Worm (Caenorhabditis elegans) whole organism, late embryonic: ENCODE measurements around the gene srlf-15.

Source experiments
- C08G9.2 ChIP-seq: sonication (generic microtip); optimal IDR thresholded peaks from 2 replicates; lab custom pipeline; 2016; ENCODE audit warnings: mild to moderate bottlenecking, missing genetic modification characterization, moderate library complexity, missing compliant biosample characterization
- F13H6.1 ChIP-seq: sonication (generic microtip); optimal IDR thresholded peaks from 2 replicates; lab custom pipeline; 2016; ENCODE audit warnings: missing genetic modification characterization, missing compliant biosample characterization
- K02D7.2 ChIP-seq: sonication (generic microtip); optimal IDR thresholded peaks from 2 replicates; lab custom pipeline; 2017; ENCODE audit warnings: mild to moderate bottlenecking, missing genetic modification characterization, missing compliant biosample characterization
- K09A11.1 ChIP-seq: sonication (generic microtip); optimal IDR thresholded peaks from 2 replicates; lab custom pipeline; 2017; ENCODE audit warnings: antibody characterized with exemption, mild to moderate bottlenecking, missing genetic modification characterization, missing compliant biosample characterization; ENCODE audit not compliant: insufficient read depth
- Y22D7AL.16 ChIP-seq: sonication (generic microtip); optimal IDR thresholded peaks from 2 replicates; lab custom pipeline; 2016; ENCODE audit warnings: missing genetic modification characterization, missing compliant biosample characterization
- ahr-1 ChIP-seq: sonication (generic microtip); optimal IDR thresholded peaks from 2 replicates; lab custom pipeline; 2016; ENCODE audit warnings: missing genetic modification characterization, missing compliant biosample characterization
- ceh-14 ChIP-seq: sonication (generic microtip); optimal IDR thresholded peaks from 2 replicates; lab custom pipeline; 2016; ENCODE audit warnings: missing genotype, missing genetic modification characterization, missing compliant biosample characterization
- ceh-18 ChIP-seq: sonication (generic microtip); optimal IDR thresholded peaks from 2 replicates; lab custom pipeline; 2016; ENCODE audit warnings: missing genetic modification characterization, missing compliant biosample characterization
- ceh-31 ChIP-seq: sonication (generic microtip); optimal IDR thresholded peaks from 2 replicates; lab custom pipeline; 2016; ENCODE audit warnings: missing genetic modification characterization, missing compliant biosample characterization
- ceh-34 ChIP-seq: sonication (generic microtip); optimal IDR thresholded peaks from 2 replicates; lab custom pipeline; 2016; ENCODE audit warnings: mild to moderate bottlenecking, missing genetic modification characterization, missing compliant biosample characterization
- ceh-45 ChIP-seq: fragments of 200-800 bp; sonication (Bioruptor generic); IDR thresholded peaks from 2 replicates; pipeline ENCODE4 v1.3.6; 2022; ENCODE audit warnings: missing genetic modification reagents, missing genetic modification characterization, missing compliant biosample characterization
- ceh-48 ChIP-seq: sonication (generic microtip); optimal IDR thresholded peaks from 2 replicates; lab custom pipeline; 2016; ENCODE audit warnings: missing genetic modification characterization, inconsistent platforms, missing compliant biosample characterization
- ceh-6 ChIP-seq: fragments of 200-800 bp; sonication (Bioruptor generic); optimal IDR thresholded peaks from 2 replicates; lab custom pipeline; 2018; ENCODE audit warnings: mild to moderate bottlenecking, missing genetic modification characterization, missing compliant biosample characterization
- ceh-9 ChIP-seq: sonication (generic microtip); optimal IDR thresholded peaks from 2 replicates; lab custom pipeline; 2016; ENCODE audit warnings: mild to moderate bottlenecking, missing genetic modification characterization, inconsistent platforms, missing compliant biosample characterization
- che-1 ChIP-seq: sonication (generic microtip); optimal IDR thresholded peaks from 2 replicates; lab custom pipeline; 2016; ENCODE audit warnings: mild to moderate bottlenecking, missing genetic modification characterization, missing compliant biosample characterization
- elt-4 ChIP-seq: sonication (generic microtip); optimal IDR thresholded peaks from 2 replicates; lab custom pipeline; 2016; ENCODE audit warnings: missing genetic modification characterization, missing compliant biosample characterization
- ets-4 ChIP-seq: sonication (generic microtip); optimal IDR thresholded peaks from 2 replicates; lab custom pipeline; 2016; ENCODE audit warnings: missing genetic modification characterization, missing compliant biosample characterization
- gmeb-2 ChIP-seq: sonication (generic microtip); optimal IDR thresholded peaks from 2 replicates; lab custom pipeline; 2016; ENCODE audit warnings: missing genetic modification characterization, inconsistent platforms, missing compliant biosample characterization
- hlh-30 ChIP-seq: sonication (generic microtip); optimal IDR thresholded peaks from 2 replicates; lab custom pipeline; 2017; ENCODE audit warnings: antibody characterized with exemption, missing genetic modification characterization, missing compliant biosample characterization; ENCODE audit not compliant: insufficient read depth
- hlh-6 ChIP-seq: sonication (generic microtip); optimal IDR thresholded peaks from 2 replicates; lab custom pipeline; 2016; ENCODE audit warnings: missing genotype, missing genetic modification characterization, missing compliant biosample characterization
- lim-6 ChIP-seq: sonication (generic microtip); optimal IDR thresholded peaks from 2 replicates; lab custom pipeline; 2016; ENCODE audit warnings: missing genetic modification characterization, missing compliant biosample characterization
- mec-3 ChIP-seq: sonication (generic microtip); optimal IDR thresholded peaks from 2 replicates; lab custom pipeline; 2016; ENCODE audit warnings: borderline replicate concordance, missing genetic modification characterization, missing compliant biosample characterization
- npax-4 ChIP-seq: sonication (generic microtip); optimal IDR thresholded peaks from 2 replicates; lab custom pipeline; 2016; ENCODE audit warnings: missing genetic modification characterization, missing compliant biosample characterization
- odd-2 ChIP-seq: sonication (generic microtip); optimal IDR thresholded peaks from 2 replicates; lab custom pipeline; 2017; ENCODE audit warnings: antibody characterized with exemption, mild to moderate bottlenecking, missing genetic modification characterization, missing compliant biosample characterization
- pat-9 ChIP-seq: fragments of 200-800 bp; sonication (Bioruptor generic); optimal IDR thresholded peaks from 2 replicates; lab custom pipeline; 2018; ENCODE audit warnings: mild to moderate bottlenecking, missing genetic modification characterization, moderate library complexity, missing compliant biosample characterization
- pax-1 ChIP-seq: fragments of 150-350 bp; optimal IDR thresholded peaks from 2 replicates; lab custom pipeline; 2014; ENCODE audit warnings: missing biosample characterization, missing genetic modification characterization
- pha-4 ChIP-seq: fragments of 150-350 bp; optimal IDR thresholded peaks from 2 replicates; lab custom pipeline; 2018; ENCODE audit warnings: missing biosample characterization, missing genetic modification reagents, missing genetic modification characterization
- pqm-1 ChIP-seq: sonication (generic microtip); optimal IDR thresholded peaks from 2 replicates; lab custom pipeline; 2016; ENCODE audit warnings: missing genetic modification characterization, missing compliant biosample characterization
- ref-2 ChIP-seq: sonication (generic microtip); optimal IDR thresholded peaks from 2 replicates; lab custom pipeline; 2016; ENCODE audit warnings: missing genetic modification characterization, missing compliant biosample characterization
- rnt-1 ChIP-seq: sonication (generic microtip); optimal IDR thresholded peaks from 2 replicates; lab custom pipeline; 2016; ENCODE audit warnings: missing genetic modification characterization, missing compliant biosample characterization
- sdc-2 ChIP-seq: sonication (generic microtip); optimal IDR thresholded peaks from 2 replicates; lab custom pipeline; 2016; ENCODE audit warnings: missing genotype, missing genetic modification characterization, missing compliant biosample characterization
- sox-4 ChIP-seq: sonication (generic microtip); optimal IDR thresholded peaks from 2 replicates; lab custom pipeline; 2017; ENCODE audit warnings: mild to moderate bottlenecking, missing genetic modification characterization, inconsistent platforms, missing compliant biosample characterization
- syd-9 ChIP-seq: sonication (generic microtip); optimal IDR thresholded peaks from 2 replicates; lab custom pipeline; 2016; ENCODE audit warnings: mild to moderate bottlenecking, missing genetic modification characterization, moderate library complexity, missing compliant biosample characterization
- tbx-7 ChIP-seq: sonication (generic microtip); optimal IDR thresholded peaks from 2 replicates; lab custom pipeline; 2016; ENCODE audit warnings: missing genotype, missing genetic modification characterization, missing compliant biosample characterization
- ttx-3 ChIP-seq: sonication (generic microtip); optimal IDR thresholded peaks from 2 replicates; lab custom pipeline; 2016; ENCODE audit warnings: missing genetic modification reagents, missing genetic modification characterization, missing compliant biosample characterization
- unc-42 ChIP-seq: sonication (generic microtip); optimal IDR thresholded peaks from 2 replicates; lab custom pipeline; 2016; ENCODE audit warnings: missing genotype, missing genetic modification characterization, missing compliant biosample characterization
- unc-55 ChIP-seq: sonication (generic microtip); optimal IDR thresholded peaks from 2 replicates; lab custom pipeline; 2017; ENCODE audit warnings: missing biosample characterization, missing genetic modification reagents, missing genetic modification characterization
- zip-5 ChIP-seq: sonication (generic microtip); optimal IDR thresholded peaks from 2 replicates; lab custom pipeline; 2016; ENCODE audit warnings: missing genetic modification characterization, missing compliant biosample characterization

Gene srlf-15

ce11 chrII:11013667-11014066 is 22.2 kb upstream of the srlf-15 start, which contains the start of gene col-81:
Gene col-81 (minus strand): TSS chrII:11013767.
- TF ChIP-seq ref-2 = no peak
- TF ChIP-seq, all 69 proteins: peak for 0

ce11 chrII:11015210-11015609 is 20.7 kb upstream of the srlf-15 start:
- no peak for TF ChIP-seq ceh-14
- TF ChIP-seq ttx-3 = no peak

- TF ChIP-seq hlh-6 (tag; lab: Kevin White, UChicago) = peak; percentile 43
- peak; percentile 26 for TF ChIP-seq sdc-2 (tag; lab: Kevin White, UChicago)
- TF ChIP-seq K02D7.2 (tag; lab: Kevin White, UChicago) = no peak
- peak; percentile 15 for TF ChIP-seq syd-9
- no peak for TF ChIP-seq npax-4 (tag; lab: Kevin White, UChicago)
- no peak for TF ChIP-seq ceh-34 (tag; lab: Kevin White, UChicago)
- TF ChIP-seq ceh-18 (tag; lab: Kevin White, UChicago) = no peak
- TF ChIP-seq elt-4 (tag; lab: Kevin White, UChicago) = peak; percentile 65
- no peak for TF ChIP-seq ahr-1 (tag; lab: Kevin White, UChicago)
- no peak for TF ChIP-seq pqm-1
- TF ChIP-seq odd-2 (tag; lab: Kevin White, UChicago) = no peak
- no peak for TF ChIP-seq unc-42 (tag; lab: Kevin White, UChicago)
- peak; percentile 17 for TF ChIP-seq mec-3
- no peak for TF ChIP-seq pha-4
- TF ChIP-seq ceh-9 (tag; lab: Kevin White, UChicago) = no peak
- TF ChIP-seq ceh-48 (tag; lab: Kevin White, UChicago) = no peak
- TF ChIP-seq hlh-30 = no peak
- no peak for TF ChIP-seq rnt-1 (tag; lab: Kevin White, UChicago)
- no peak for TF ChIP-seq Y22D7AL.16 (tag; lab: Kevin White, UChicago)
- TF ChIP-seq C08G9.2 = peak; percentile 10
Measured at ce11 chrII:11015734-11016133, 20.1 kb upstream of the srlf-15 start.

ce11 chrII:11016435-11016834 is 19.4 kb upstream of the srlf-15 start:
- TF ChIP-seq syd-9 (no peak), odd-2 (tag; lab: Kevin White, UChicago) (no peak), ceh-6 (GFP tag; lab: Kevin White, UChicago) (no peak), ceh-31 (no peak), Y22D7AL.16 (tag; lab: Kevin White, UChicago) (no peak)
- TF ChIP-seq, all 69 proteins: peak for 0

- TF ChIP-seq sox-4 (no peak), F13H6.1 (tag; lab: Kevin White, UChicago) (no peak), zip-5 (tag; lab: Kevin White, UChicago) (no peak), che-1 (tag; lab: Kevin White, UChicago) (no peak), tbx-7 (no peak), ceh-6 (GFP tag; lab: Kevin White, UChicago) (no peak), gmeb-2 (no peak), pat-9 (tag; lab: Kevin White, UChicago) (no peak), ceh-45 (no peak), K09A11.1 (tag; lab: Kevin White, UChicago) (no peak), unc-55 (no peak), unc-42 (tag; lab: Kevin White, UChicago) (no peak), ets-4 (no peak), rnt-1 (tag; lab: Kevin White, UChicago) (no peak), ahr-1 (tag; lab: Kevin White, UChicago) (no peak), ceh-48 (tag; lab: Kevin White, UChicago) (no peak), ttx-3 (no peak), odd-2 (tag; lab: Kevin White, UChicago) (no peak), pax-1 (tag; lab: Kevin White, UChicago) (no peak), lim-6 (no peak)
- TF ChIP-seq, all 69 proteins: peak for 0
Measured at ce11 chrII:11016835-11016883, 19.2 kb upstream of the srlf-15 start, which contains the start of gene ram-2. Gene ram-2 (minus strand): TSS chrII:11016881.
